Fruit fly (Drosophila melanogaster) whole organism, prepupa: Measurements from ENCODE around the gene Eig71Ei.

Source experiments
- CG10669 ChIP-seq: fragments of 200-800 bp; sonication (Bioruptor generic); optimal IDR thresholded peaks from 3 replicates; lab custom pipeline; 2018; ENCODE audit warnings: missing biosample characterization, mild to moderate bottlenecking, missing genetic modification characterization, moderate library complexity
- CG11294 ChIP-seq: fragments of 200-800 bp; sonication (Bioruptor generic); IDR thresholded peaks from 2 replicates; pipeline ENCODE4 v1.3.6; 2022; ENCODE audit warnings: missing biosample characterization, missing genetic modification characterization
- CG11762 ChIP-seq: fragments of 200-800 bp; sonication (Bioruptor generic); optimal IDR thresholded peaks from 3 replicates; lab custom pipeline; 2016; ENCODE audit warnings: missing biosample characterization, missing genetic modification characterization; ENCODE audit not compliant: insufficient read depth
- CG15336 ChIP-seq: fragments of 200-800 bp; sonication (Bioruptor generic); IDR thresholded peaks from 2 replicates; pipeline ENCODE4 v1.3.6; 2022; ENCODE audit warnings: missing biosample characterization, missing genetic modification characterization
- CG3032 ChIP-seq: fragments of 200-800 bp; optimal IDR thresholded peaks from 2 replicates; lab custom pipeline; 2019; ENCODE audit warnings: missing biosample characterization, mild to moderate bottlenecking, missing genetic modification characterization, moderate library complexity
- CG31627 ChIP-seq: fragments of 200-800 bp; sonication (Bioruptor generic); optimal IDR thresholded peaks from 3 replicates; lab custom pipeline; 2016; ENCODE audit warnings: missing biosample characterization, missing genetic modification characterization
- CG32006 ChIP-seq: fragments of 200-800 bp; sonication (Bioruptor generic); optimal IDR thresholded peaks from 3 replicates; lab custom pipeline; 2017; ENCODE audit warnings: missing biosample characterization, mild to moderate bottlenecking, missing genetic modification characterization
- CG34406 ChIP-seq: fragments of 200-800 bp; sonication (Bioruptor generic); optimal IDR thresholded peaks from 3 replicates; lab custom pipeline; 2016; ENCODE audit warnings: missing biosample characterization, missing genetic modification characterization
- CG3919 ChIP-seq: fragments of 200-800 bp; sonication (Bioruptor generic); optimal IDR thresholded peaks from 3 replicates; lab custom pipeline; 2016; ENCODE audit warnings: missing biosample characterization, missing genetic modification characterization
- CG6792 ChIP-seq: fragments of 200-800 bp; sonication (Bioruptor generic); optimal IDR thresholded peaks from 3 replicates; lab custom pipeline; 2016; ENCODE audit warnings: missing biosample characterization, missing genetic modification characterization
- CG6808 ChIP-seq: fragments of 200-800 bp; sonication (Bioruptor generic); optimal IDR thresholded peaks from 3 replicates; lab custom pipeline; 2017; ENCODE audit warnings: missing biosample characterization, missing genetic modification characterization, mild to moderate bottlenecking, moderate library complexity, missing genetic modification reagents
- CG7368 ChIP-seq: fragments of 200-800 bp; sonication (Bioruptor generic); optimal IDR thresholded peaks from 3 replicates; lab custom pipeline; 2016; ENCODE audit warnings: missing biosample characterization, missing genetic modification characterization
- CG8119 ChIP-seq: fragments of 200-800 bp; sonication (Bioruptor generic); IDR thresholded peaks from 3 replicates; pipeline ENCODE4 v1.3.6; 2022; ENCODE audit warnings: missing biosample characterization, missing genetic modification characterization
- CG8319 ChIP-seq: fragments of 200-800 bp; sonication (Bioruptor generic); optimal IDR thresholded peaks from 3 replicates; lab custom pipeline; 2016; ENCODE audit warnings: missing biosample characterization, missing genetic modification characterization
- CG8632 ChIP-seq: fragments of 200-800 bp; sonication (Bioruptor generic); optimal IDR thresholded peaks from 3 replicates; lab custom pipeline; 2016; ENCODE audit warnings: missing biosample characterization, missing genetic modification characterization
- CG9139 ChIP-seq: fragments of 200-800 bp; sonication (Bioruptor generic); optimal IDR thresholded peaks from 3 replicates; lab custom pipeline; 2017; ENCODE audit warnings: missing biosample characterization, mild to moderate bottlenecking, missing genetic modification characterization
- Eip75B ChIP-seq: fragments of 200-800 bp; sonication (Bioruptor generic); optimal IDR thresholded peaks from 3 replicates; lab custom pipeline; 2016; ENCODE audit warnings: missing biosample characterization, missing genetic modification characterization
- Eip78C ChIP-seq: fragments of 200-800 bp; sonication (Bioruptor generic); peaks from one replicate; lab custom pipeline; 2016; ENCODE audit warnings: missing biosample characterization, missing genetic modification characterization
- Ets21C ChIP-seq: fragments of 200-800 bp; sonication (Bioruptor generic); optimal IDR thresholded peaks from 3 replicates; lab custom pipeline; 2016; ENCODE audit warnings: missing biosample characterization, missing genetic modification characterization
- Ets96B ChIP-seq: fragments of 200-800 bp; optimal IDR thresholded peaks from 2 replicates; lab custom pipeline; 2019; ENCODE audit warnings: missing biosample characterization, mild to moderate bottlenecking, missing genetic modification characterization, moderate library complexity
- Hr39 ChIP-seq: fragments of 200-800 bp; sonication (Bioruptor generic); optimal IDR thresholded peaks from 2 replicates; lab custom pipeline; 2016; ENCODE audit warnings: missing biosample characterization, missing genetic modification characterization
- Hr4 ChIP-seq: fragments of 200-800 bp; sonication (Bioruptor generic); optimal IDR thresholded peaks from 3 replicates; lab custom pipeline; 2016; ENCODE audit warnings: missing biosample characterization, missing genetic modification characterization
- Met ChIP-seq: fragments of 200-800 bp; sonication (Bioruptor generic); optimal IDR thresholded peaks from 3 replicates; lab custom pipeline; 2016; ENCODE audit warnings: missing biosample characterization, missing genetic modification characterization
- OdsH ChIP-seq: fragments of 200-800 bp; sonication (Bioruptor generic); optimal IDR thresholded peaks from 3 replicates; lab custom pipeline; 2016; ENCODE audit warnings: missing biosample characterization, missing genetic modification characterization
- Smox ChIP-seq: fragments of 200-800 bp; sonication (Bioruptor generic); optimal IDR thresholded peaks from 3 replicates; lab custom pipeline; 2016; ENCODE audit warnings: missing biosample characterization, missing genetic modification characterization
- Sox102F ChIP-seq: fragments of 200-800 bp; sonication (Bioruptor generic); optimal IDR thresholded peaks from 2 replicates; lab custom pipeline; 2016; ENCODE audit warnings: missing biosample characterization, mild to moderate bottlenecking, missing genetic modification characterization
- Sox15 ChIP-seq: fragments of 200-800 bp; sonication (Bioruptor generic); optimal IDR thresholded peaks from 3 replicates; lab custom pipeline; 2016; ENCODE audit warnings: missing biosample characterization, missing genetic modification characterization
- achi ChIP-seq: fragments of 200-800 bp; sonication (Bioruptor generic); optimal IDR thresholded peaks from 3 replicates; lab custom pipeline; 2016; ENCODE audit warnings: missing biosample characterization, missing genetic modification characterization
- cyc ChIP-seq: fragments of 200-800 bp; sonication (Bioruptor generic); optimal IDR thresholded peaks from 3 replicates; lab custom pipeline; 2016; ENCODE audit warnings: missing biosample characterization, missing genetic modification characterization
- dac ChIP-seq: fragments of 200-800 bp; sonication (Bioruptor generic); optimal IDR thresholded peaks from 2 replicates; lab custom pipeline; 2017; ENCODE audit warnings: missing biosample characterization, mild to moderate bottlenecking, missing genetic modification characterization
- dsx ChIP-seq: fragments of 200-800 bp; optimal IDR thresholded peaks from 3 replicates; lab custom pipeline; 2019; ENCODE audit warnings: missing biosample characterization, mild to moderate bottlenecking, missing genetic modification characterization, moderate library complexity; ENCODE audit not compliant: poor library complexity, severe bottlenecking
- eg ChIP-seq: fragments of 200-800 bp; sonication (Bioruptor generic); IDR thresholded peaks from 3 replicates; pipeline ENCODE4 v1.3.6; 2022; ENCODE audit warnings: missing biosample characterization, missing genetic modification characterization
- esn ChIP-seq: fragments of 200-800 bp; sonication (Bioruptor generic); optimal IDR thresholded peaks from 2 replicates; lab custom pipeline; 2016; ENCODE audit warnings: missing biosample characterization, mild to moderate bottlenecking, missing genetic modification characterization, moderate library complexity
- fd59A ChIP-seq: fragments of 200-800 bp; sonication (Bioruptor generic); optimal IDR thresholded peaks from 2 replicates; lab custom pipeline; 2017; ENCODE audit warnings: missing biosample characterization, mild to moderate bottlenecking, missing genetic modification characterization, missing genetic modification reagents
- fkh ChIP-seq: fragments of 200-800 bp; sonication (Bioruptor generic); optimal IDR thresholded peaks from 3 replicates; lab custom pipeline; 2017; ENCODE audit warnings: missing biosample characterization, mild to moderate bottlenecking, missing genetic modification characterization, moderate library complexity
- net ChIP-seq: fragments of 200-800 bp; sonication (Bioruptor generic); optimal IDR thresholded peaks from 3 replicates; lab custom pipeline; 2016; ENCODE audit warnings: missing biosample characterization, missing genetic modification characterization
- pdm3 ChIP-seq: fragments of 200-800 bp; sonication (Bioruptor generic); optimal IDR thresholded peaks from 3 replicates; lab custom pipeline; 2016; ENCODE audit warnings: missing biosample characterization, missing genetic modification characterization
- spab ChIP-seq: fragments of 200-800 bp; sonication (Bioruptor generic); optimal IDR thresholded peaks from 2 replicates; lab custom pipeline; 2017; ENCODE audit warnings: missing biosample characterization, mild to moderate bottlenecking, missing genetic modification characterization, missing genetic modification reagents
- svp ChIP-seq: fragments of 200-800 bp; sonication (Bioruptor generic); peaks from one replicate; lab custom pipeline; 2016; ENCODE audit warnings: missing biosample characterization, missing genetic modification characterization
- topi ChIP-seq: fragments of 200-800 bp; sonication (Bioruptor generic); optimal IDR thresholded peaks from 3 replicates; lab custom pipeline; 2016; ENCODE audit warnings: missing biosample characterization, missing genetic modification characterization
- vri ChIP-seq: fragments of 200-800 bp; sonication (Bioruptor generic); optimal IDR thresholded peaks from 3 replicates; lab custom pipeline; 2016; ENCODE audit warnings: missing biosample characterization, mild to moderate bottlenecking, missing genetic modification characterization

Eig71Ei gene

dm6 chr3L:15690711-15691591 lies 31.4 kb downstream of the Eig71Ei start:
- TF ChIP-seq esn (GFP tag; lab: Kevin White, UChicago) = no peak
- no peak for TF ChIP-seq Ets96B (tag; lab: Kevin White, UChicago)
- no peak for TF ChIP-seq dac (GFP tag; lab: Kevin White, UChicago)
- peak; percentile 77 for TF ChIP-seq svp (GFP tag; lab: Kevin White, UChicago)
- peak; percentile 18 for TF ChIP-seq cyc (GFP tag; lab: Kevin White, UChicago)
- peak; percentile 68 for TF ChIP-seq Met (GFP tag; lab: Kevin White, UChicago)
- TF ChIP-seq fkh = peak; percentile 60
- TF ChIP-seq Sox15 (GFP tag; lab: Kevin White, UChicago) = no peak
- TF ChIP-seq CG6808 = no peak

DNA sequence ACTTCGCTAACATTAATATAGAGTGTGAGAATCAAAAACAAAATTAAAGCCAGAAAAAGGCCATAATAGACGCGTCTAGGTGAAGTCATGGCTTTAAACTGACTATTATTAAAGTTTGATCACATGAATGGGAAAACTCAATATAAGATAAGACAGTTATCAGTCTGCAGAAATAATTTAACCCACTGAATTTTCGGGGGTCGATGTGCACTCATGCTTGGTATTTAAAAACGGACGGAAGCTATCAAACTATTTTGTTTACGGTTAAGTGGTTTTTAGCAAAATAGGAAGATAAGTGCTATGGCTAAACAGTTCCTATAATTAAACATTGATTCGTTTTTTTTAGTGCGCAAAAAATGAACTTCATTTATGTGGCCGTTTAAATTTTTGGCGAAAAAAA lies 32.5 kb downstream of the Eig71Ei start, which contains the start of gene CG34451:
Gene CG34451 (minus strand): TSS at position 101 of the 400 bp plus-strand sequence.
- TF ChIP-seq pdm3 (GFP tag; lab: Kevin White, UChicago) (no peak), net (GFP tag; lab: Kevin White, UChicago) (no peak), CG8632 (GFP tag; lab: Kevin White, UChicago) (no peak), svp (GFP tag; lab: Kevin White, UChicago) (no peak), achi (no peak), Eip78C (GFP tag; lab: Kevin White, UChicago) (no peak), Ets21C (GFP tag; lab: Kevin White, UChicago) (no peak), CG9139 (no peak), eg (GFP tag; lab: Robert Waterston, UW) (no peak), cyc (GFP tag; lab: Kevin White, UChicago) (no peak), Smox (no peak), CG32006 (GFP tag; lab: Kevin White, UChicago) (no peak), spab (no peak), esn (GFP tag; lab: Kevin White, UChicago) (no peak)

- no peak for TF ChIP-seq Hr4 (GFP tag; lab: Kevin White, UChicago)
- TF ChIP-seq Smox = no peak
- no peak for TF ChIP-seq CG6792 (GFP tag; lab: Kevin White, UChicago)
- TF ChIP-seq CG8319 (GFP tag; lab: Kevin White, UChicago) = no peak
- no peak for TF ChIP-seq esn (GFP tag; lab: Kevin White, UChicago)
- no peak for TF ChIP-seq vri (GFP tag; lab: Kevin White, UChicago)
- no peak for TF ChIP-seq dsx (GFP tag; lab: Kevin White, UChicago)
- TF ChIP-seq CG34406 = no peak
- TF ChIP-seq CG3919 (GFP tag; lab: Kevin White, UChicago) = no peak
- no peak for TF ChIP-seq svp (GFP tag; lab: Kevin White, UChicago)
- no peak for TF ChIP-seq CG11762 (GFP tag; lab: Kevin White, UChicago)
- no peak for TF ChIP-seq Eip75B (GFP tag; lab: Kevin White, UChicago)
- TF ChIP-seq dac (GFP tag; lab: Kevin White, UChicago) = no peak
- TF ChIP-seq Sox15 (GFP tag; lab: Kevin White, UChicago) = no peak
- no peak for TF ChIP-seq net (GFP tag; lab: Kevin White, UChicago)
- TF ChIP-seq achi = no peak
- TF ChIP-seq CG15336 = no peak
- no peak for TF ChIP-seq spab
- no peak for TF ChIP-seq fd59A (GFP tag; lab: Kevin White, UChicago)
Measured at dm6 chr3L:15692388-15692787, 32.9 kb downstream of the Eig71Ei start.

DNA sequence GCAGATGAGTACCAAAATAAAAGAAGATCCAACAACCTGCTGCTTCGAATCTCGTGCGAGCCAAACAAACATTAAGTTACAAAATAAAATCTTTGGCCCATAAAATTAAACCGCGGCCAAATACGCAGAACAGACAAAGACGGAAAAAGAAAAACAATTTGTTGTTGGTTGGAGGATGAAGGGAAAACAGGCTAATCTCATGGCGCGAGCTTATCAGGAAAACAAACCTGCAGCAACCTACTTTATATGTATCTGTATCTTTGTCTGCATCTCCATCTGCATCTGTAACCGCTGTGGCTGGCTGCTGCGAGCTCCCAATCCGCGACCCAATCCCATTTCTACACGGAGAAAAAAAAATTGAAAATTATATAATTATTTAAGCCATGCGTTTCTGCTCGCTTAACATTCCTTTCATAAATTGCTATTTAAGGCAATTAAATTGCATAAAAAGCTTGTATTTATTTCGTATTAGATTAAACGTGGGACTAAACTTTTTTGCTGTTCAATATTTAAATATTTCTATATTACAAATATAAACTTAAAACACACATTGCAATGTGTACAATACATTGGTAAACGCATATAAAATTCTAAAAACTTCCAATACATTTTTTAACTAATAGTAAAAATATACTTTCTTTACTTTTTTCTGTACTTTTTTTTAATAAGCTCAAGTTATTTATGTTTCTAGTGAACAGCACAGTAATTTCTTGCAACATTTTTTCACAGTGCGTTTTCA lies 33.5 kb downstream of the Eig71Ei start:
- TF ChIP-seq CG15336 (0 out of 2 replicates have a peak, but pooled peaks have one; percentile 8), CG6792 (GFP tag; lab: Kevin White, UChicago) (peak; percentile 33), CG10669 (GFP tag; lab: Kevin White, UChicago) (peak; percentile 8), CG8119 (GFP tag; lab: Robert Waterston, UW) (no peak), Ets96B (tag; lab: Kevin White, UChicago) (peak; percentile 20), CG3032 (no peak), CG11294 (GFP tag; lab: Robert Waterston, UW) (no peak), Hr39 (peak; percentile 1), CG32006 (GFP tag; lab: Kevin White, UChicago) (peak; percentile 70), CG8632 (GFP tag; lab: Kevin White, UChicago) (peak; percentile 56), CG31627 (GFP tag; lab: Kevin White, UChicago) (no peak), CG34406 (peak; percentile 54), CG7368 (GFP tag; lab: Kevin White, UChicago) (no peak), achi (peak; percentile 54), topi (GFP tag; lab: Kevin White, UChicago) (no peak), CG6808 (no peak), spab (peak; percentile 31), esn (GFP tag; lab: Kevin White, UChicago) (peak; percentile 36), OdsH (GFP tag; lab: Kevin White, UChicago) (peak; percentile 56), Eip78C (GFP tag; lab: Kevin White, UChicago) (peak; percentile 87), Sox102F (GFP tag; lab: Kevin White, UChicago) (no peak)
